Fruit fly (Drosophila melanogaster): ENCODE results near the gene skd.
A peak's percentile ranks its signal among the peaks of the same experiment; 100 is the strongest.

The skd gene

dm6 chr3L:21026025-21026916 is 963 bp downstream of the skd start (continued):
- no peak for TF ChIP-seq Atf-2 (GFP tag; optimal IDR thresholded peaks at IDR 0.05)
- no peak for TF ChIP-seq Ets65A (GFP tag)
- TF ChIP-seq dmrt99B (tag; optimal IDR thresholded peaks at IDR 0.05) = peak; percentile 26
- 0 out of 3 replicates have a peak, but pooled peaks have one; percentile 44 for TF ChIP-seq gce (GFP tag; IDR thresholded peaks at IDR 0.05)
- TF ChIP-seq CG17829 (tag; optimal IDR thresholded peaks at IDR 0.05) = no peak
- TF ChIP-seq CG2889 (GFP tag; IDR thresholded peaks at IDR 0.05) = no peak
- TF ChIP-seq CG1792 (GFP tag; optimal IDR thresholded peaks at IDR 0.05) = no peak
- TF ChIP-seq CG4282 (GFP tag; optimal IDR thresholded peaks at IDR 0.05) = no peak
- no peak for TF ChIP-seq CG10654 (GFP tag; optimal IDR thresholded peaks at IDR 0.05)
- TF ChIP-seq TFAM (GFP tag; optimal IDR thresholded peaks at IDR 0.05) = no peak
- no peak for TF ChIP-seq caup (GFP tag; optimal IDR thresholded peaks at IDR 0.05; ENCODE audit: severe bottlenecking)
- TF ChIP-seq CG10209 (GFP tag; optimal IDR thresholded peaks at IDR 0.05) = no peak
- TF ChIP-seq stwl (tag; optimal IDR thresholded peaks at IDR 0.05) = peak; percentile 92
- no peak for TF ChIP-seq CG13296 (GFP tag; optimal IDR thresholded peaks at IDR 0.05)
- TF ChIP-seq Hr78 (GFP tag; optimal IDR thresholded peaks at IDR 0.05) = no peak
- TF ChIP-seq Elba2 (GFP tag; optimal IDR thresholded peaks at IDR 0.05) = no peak
- no peak for TF ChIP-seq Lhr (GFP tag; optimal IDR thresholded peaks at IDR 0.05)
- TF ChIP-seq CG43689 (GFP tag; IDR thresholded peaks at IDR 0.05) = no peak
- TF ChIP-seq CG31224 (GFP tag; IDR thresholded peaks at IDR 0.05) = no peak
- TF ChIP-seq tio (GFP tag; optimal IDR thresholded peaks at IDR 0.05) = no peak
- no peak for TF ChIP-seq vnd (GFP tag; IDR thresholded peaks at IDR 0.05; ENCODE audit: partially characterized antibody)
- no peak for TF ChIP-seq Six4 (GFP tag; optimal IDR thresholded peaks at IDR 0.05)
- no peak for TF ChIP-seq chn (GFP tag; optimal IDR thresholded peaks at IDR 0.05)
- no peak for TF ChIP-seq CG10147 (GFP tag; optimal IDR thresholded peaks at IDR 0.05)
- no peak for TF ChIP-seq CG7786 (GFP tag; optimal IDR thresholded peaks at IDR 0.05)
- no peak for TF ChIP-seq CG17612 (GFP tag; IDR thresholded peaks at IDR 0.05)
- TF ChIP-seq pzg (GFP tag; optimal IDR thresholded peaks at IDR 0.05) = no peak
- TF ChIP-seq amos (GFP tag; IDR thresholded peaks at IDR 0.05; ENCODE audit: partially characterized antibody) = no peak
- TF ChIP-seq gro (GFP tag; optimal IDR thresholded peaks at IDR 0.05) = no peak
- 0 out of 2 replicates have a peak, but pooled peaks have one; percentile 18 for TF ChIP-seq sna (GFP tag; IDR thresholded peaks at IDR 0.05; ENCODE audit: partially characterized antibody)
- no peak for TF ChIP-seq CG9797 (GFP tag; optimal IDR thresholded peaks at IDR 0.05)
- no peak for TF ChIP-seq Asciz (GFP tag; optimal IDR thresholded peaks at IDR 0.05)
- no peak for TF ChIP-seq Hr3 (GFP tag; optimal IDR thresholded peaks at IDR 0.05)
- no peak for TF ChIP-seq hkb (optimal IDR thresholded peaks at IDR 0.05)
- TF ChIP-seq hkb (GFP tag; IDR thresholded peaks at IDR 0.05) = no peak
- TF ChIP-seq CG7745 (tag; optimal IDR thresholded peaks at IDR 0.05) = peak; percentile 44
- TF ChIP-seq CG4360 (GFP tag; IDR thresholded peaks at IDR 0.05) = no peak; the same call in none of the 2 replicates
- no peak for TF ChIP-seq CG16815 (GFP tag; optimal IDR thresholded peaks at IDR 0.05)
- TF ChIP-seq so (GFP tag; IDR thresholded peaks at IDR 0.05) = 0 out of 3 replicates have a peak, but pooled peaks have one; percentile 7
- TF ChIP-seq NC2β (GFP tag; optimal IDR thresholded peaks at IDR 0.05) = peak; percentile 54
- TF ChIP-seq YL-1 (GFP tag; optimal IDR thresholded peaks at IDR 0.05) = no peak
- no peak for TF ChIP-seq fd102C (GFP tag; optimal IDR thresholded peaks at IDR 0.05)
- peak; percentile 36 for TF ChIP-seq fru (optimal IDR thresholded peaks at IDR 0.05)
- TF ChIP-seq tup (GFP tag; optimal IDR thresholded peaks at IDR 0.05) = no peak
- peak; percentile 65 for TF ChIP-seq kah (GFP tag; optimal IDR thresholded peaks at IDR 0.05)
- TF ChIP-seq CG11456 (GFP tag; IDR thresholded peaks at IDR 0.05) = no peak
- TF ChIP-seq nerfin-1 (tag; optimal IDR thresholded peaks at IDR 0.05) = peak; percentile 57
- no peak for TF ChIP-seq CG10959 (GFP tag; IDR thresholded peaks at IDR 0.05)
- no peak for TF ChIP-seq CG12659 (GFP tag; optimal IDR thresholded peaks at IDR 0.05)
